Fruit fly (Drosophila melanogaster) whole organism, wandering third instar larva: ENCODE measurements around the gene eIF3d1.

Experiments used
- Mio ChIP-seq: sonication (Bioruptor generic); optimal IDR thresholded peaks from 2 replicates; lab custom pipeline; 2016; ENCODE audit warnings: missing biosample characterization, missing genetic modification characterization
- Myc ChIP-seq: fragments of >200 bp; optimal IDR thresholded peaks from 2 replicates; lab custom pipeline; 2017
- OdsH ChIP-seq: fragments of 200-800 bp; sonication (Bioruptor generic); optimal IDR thresholded peaks from 2 replicates; lab custom pipeline; 2016; ENCODE audit warnings: missing biosample characterization, mild to moderate bottlenecking, missing genetic modification characterization
- br ChIP-seq: fragments of 200-800 bp; sonication (Bioruptor generic); optimal IDR thresholded peaks from 2 replicates; lab custom pipeline; 2016; ENCODE audit warnings: missing biosample characterization, missing genetic modification characterization
- dl ChIP-seq, 2 experiments: fragments of 175-275, 200-275 bp in 1 of 2; fragments of 200-275 bp in 1 of 2; sonication (Bioruptor generic); optimal IDR thresholded peaks; lab custom pipeline; 2018; ENCODE audit warnings: mild to moderate bottlenecking in 2 of 2, missing biosample characterization in 2 of 2, missing genetic modification characterization in 2 of 2, moderate library complexity in 2 of 2; ENCODE audit not compliant: partially characterized antibody in 2 of 2, insufficient read depth in 1 of 2
- h ChIP-seq: fragments of 200-800 bp; sonication (Bioruptor generic); optimal IDR thresholded peaks from 3 replicates; lab custom pipeline; 2016; ENCODE audit warnings: missing biosample characterization, mild to moderate bottlenecking, missing genetic modification characterization
- psq ChIP-seq: fragments of 200-800 bp; sonication (Bioruptor generic); optimal IDR thresholded peaks from 3 replicates; lab custom pipeline; 2017; ENCODE audit warnings: missing biosample characterization, mild to moderate bottlenecking, missing genetic modification characterization, moderate library complexity
- usp ChIP-seq: fragments of >200 bp; optimal IDR thresholded peaks from 2 replicates; lab custom pipeline; 2017; ENCODE audit warnings: missing biosample characterization, missing genetic modification characterization

dm6 chr3R:23652525-23653108 is 27.2 kb upstream of the eIF3d1 start:
- TF ChIP-seq br (GFP tag; lab: Kevin White, UChicago) (peak; percentile 81), psq (GFP tag; lab: Kevin White, UChicago) (peak; percentile 60), h (GFP tag; lab: Kevin White, UChicago) (peak; percentile 84), dl (GFP tag; optimal IDR thresholded peaks at IDR 0.05; lab: Kevin White, UChicago; ENCODE audit: insufficient read depth in 1 of 2, partially characterized antibody in 2 of 2) (no peak), Myc (lab: Kevin White, UChicago) (no peak), Mio (GFP tag; lab: Kevin White, UChicago) (no peak), OdsH (GFP tag; lab: Kevin White, UChicago) (peak; percentile 87), usp (GFP tag; lab: Kevin White, UChicago) (no peak)
